Worm (Caenorhabditis elegans) whole organism, L4 larva: ENCODE data around the gene B0361.14.
A peak's percentile ranks its signal among the peaks of the same experiment; 100 is the strongest.

Experiments
- F44E2.7 ChIP-seq: fragments of 200-800 bp; sonication (Bioruptor generic); IDR thresholded peaks from 2 replicates; pipeline ENCODE4 v2.1.2; 2022; ENCODE audit warnings: missing genetic modification characterization, missing compliant biosample characterization
- T20F7.1 ChIP-seq: fragments of 200-800 bp; sonication (Bioruptor generic); optimal IDR thresholded peaks from 2 replicates; lab custom pipeline; 2018; ENCODE audit warnings: mild to moderate bottlenecking, missing genetic modification characterization, missing compliant biosample characterization
- Y5F2A.4 ChIP-seq: fragments of 200-800 bp; sonication (Bioruptor generic); optimal IDR thresholded peaks from 2 replicates; lab custom pipeline; 2018; ENCODE audit warnings: mild to moderate bottlenecking, missing genetic modification characterization, missing compliant biosample characterization
- ZK546.5 ChIP-seq, 2 experiments: sonication (generic microtip); optimal IDR thresholded peaks; 2 replicates each; lab custom pipeline; 2017; ENCODE audit warnings: missing biosample characterization in 2 of 2, missing genetic modification characterization in 2 of 2
- arid-1 ChIP-seq: fragments of 200-800 bp; sonication (Bioruptor generic); conservative IDR thresholded peaks from 2 replicates; pipeline ENCODE4 v1.3.6; 2022; ENCODE audit warnings: missing genetic modification reagents, missing genetic modification characterization, missing compliant biosample characterization
- ceh-44 ChIP-seq: fragments of 200-800 bp; sonication (Bioruptor generic); IDR thresholded peaks from 2 replicates; pipeline ENCODE4 v1.3.6; 2022; ENCODE audit warnings: missing genetic modification reagents, missing genetic modification characterization, missing compliant biosample characterization
- lin-13 ChIP-seq: fragments of 150-350 bp; optimal IDR thresholded peaks from 2 replicates; lab custom pipeline; 2014; ENCODE audit warnings: missing biosample characterization, missing genetic modification reagents, missing genetic modification characterization
- lin-38 ChIP-seq: fragments of 200-800 bp; sonication (Bioruptor generic); IDR thresholded peaks from 2 replicates; pipeline ENCODE4 v1.3.6; 2022; ENCODE audit warnings: missing genetic modification reagents, missing genetic modification characterization, missing compliant biosample characterization
- mep-1 ChIP-seq: fragments of 150-350 bp; sonication (generic microtip); optimal IDR thresholded peaks from 3 replicates; lab custom pipeline; 2014; ENCODE audit warnings: missing biosample characterization, missing genetic modification characterization
- nhr-111 ChIP-seq: fragments of 200-800 bp; sonication (Bioruptor generic); optimal IDR thresholded peaks from 2 replicates; lab custom pipeline; 2018; ENCODE audit warnings: mild to moderate bottlenecking, missing genetic modification characterization, missing compliant biosample characterization
- nhr-76 ChIP-seq: fragments of 150-350 bp; optimal IDR thresholded peaks from 2 replicates; lab custom pipeline; 2014; ENCODE audit warnings: missing biosample characterization, missing genetic modification characterization
- pha-4 ChIP-seq, 2 experiments: fragments of 150-350 bp in 1 of 2; fragments of 200-800 bp in 1 of 2; sonication (Bioruptor generic) in 1 of 2; IDR thresholded peaks in 1 of 2; optimal IDR thresholded peaks in 1 of 2; 2 replicates each; pipeline versions ENCODE4 v1.3.6 to Lab custom; 2014 to 2022; ENCODE audit warnings: missing genetic modification characterization in 2 of 2, missing genetic modification reagents in 2 of 2, missing biosample characterization in 1 of 2, missing compliant biosample characterization in 1 of 2
- unc-62 ChIP-seq, 3 experiments: fragments of 150-350 bp in 1 of 3; sonication (generic microtip); optimal IDR thresholded peaks in 2 of 3; peaks in 1 of 3; 1 replicate in 1 of 3; 2 replicates in 2 of 3; lab custom pipeline; 2014 to 2017; ENCODE audit warnings: missing biosample characterization in 3 of 3, missing genetic modification characterization in 3 of 3, missing genetic modification reagents in 3 of 3, missing genotype in 1 of 3

ce11 chrIII:7305649-7305977 lies 6.3 kb upstream of the B0361.14 start:
- TF ChIP-seq nhr-76 (tag; lab: Kevin White, UChicago): no peak
- TF ChIP-seq mep-1 (tag; lab: Kevin White, UChicago): no peak
- TF ChIP-seq lin-38 (GFP tag; lab: Robert Waterston, UW): no peak
- TF ChIP-seq F44E2.7 (GFP tag; lab: Robert Waterston, UW): no peak
- TF ChIP-seq pha-4 (GFP tag; IDR thresholded peaks at IDR 0.05; lab: Robert Waterston, UW): no peak
- no peak for TF ChIP-seq pha-4 (tag; optimal IDR thresholded peaks at IDR 0.05; lab: Kevin White, UChicago)
- no peak for TF ChIP-seq T20F7.1
- TF ChIP-seq Y5F2A.4 (GFP tag; lab: Kevin White, UChicago): no peak
- TF ChIP-seq lin-13 (GFP tag; lab: Kevin White, UChicago): no peak
- TF ChIP-seq ZK546.5 (tag; optimal IDR thresholded peaks at IDR 0.05; lab: Kevin White, UChicago): no peak
- TF ChIP-seq ceh-44 (GFP tag; lab: Robert Waterston, UW): no peak
- TF ChIP-seq unc-62 (GFP tag; optimal IDR thresholded peaks at IDR 0.05 in 1 of 2; lab: Kevin White, UChicago): peak in 1 of 2 experiments; percentile 43
- TF ChIP-seq unc-62 (tag; optimal IDR thresholded peaks at IDR 0.05; lab: Kevin White, UChicago): no peak
- TF ChIP-seq arid-1 (GFP tag; lab: Robert Waterston, UW): no peak
- no peak for TF ChIP-seq nhr-111 (GFP tag; lab: Kevin White, UChicago)
